Fruit fly (Drosophila melanogaster) whole organism, embryonic: ENCODE measurements around the gene Cpr23B.

ENCODE experiments used
- ATbp ChIP-seq: fragments of 200-800 bp; sonication (Bioruptor generic); optimal IDR thresholded peaks from 2 replicates; lab custom pipeline; 2017; ENCODE audit warnings: missing biosample characterization, mild to moderate bottlenecking, missing genetic modification characterization, missing genetic modification reagents
- Ada2b ChIP-seq: fragments of 200-800 bp; sonication (Bioruptor generic); IDR thresholded peaks from 2 replicates; pipeline ENCODE4 v1.3.6; 2022; ENCODE audit warnings: missing biosample characterization, missing genetic modification characterization
- Atf6 ChIP-seq: fragments of 200-800 bp; sonication (Bioruptor generic); IDR thresholded peaks from 2 replicates; pipeline ENCODE4 v1.3.6; 2022; ENCODE audit warnings: missing biosample characterization, missing genetic modification characterization
- B-H1 ChIP-seq: fragments of 200-800 bp; sonication (Bioruptor generic); IDR thresholded peaks from 3 replicates; pipeline ENCODE4 v1.3.6; 2022; ENCODE audit warnings: missing biosample characterization, missing genetic modification characterization
- CG10321 ChIP-seq: fragments of 200-800 bp; sonication (Bioruptor generic); IDR thresholded peaks from 2 replicates; pipeline ENCODE4 v1.3.6; 2022; ENCODE audit warnings: missing biosample characterization, missing genetic modification characterization
- CG10565 ChIP-seq: fragments of 200-800 bp; sonication (Bioruptor generic); optimal IDR thresholded peaks from 3 replicates; lab custom pipeline; 2016; ENCODE audit warnings: missing biosample characterization, mild to moderate bottlenecking, missing genetic modification characterization
- CG12391 ChIP-seq: fragments of 200-800 bp; sonication (Bioruptor generic); optimal IDR thresholded peaks from 3 replicates; lab custom pipeline; 2018; ENCODE audit warnings: missing biosample characterization, mild to moderate bottlenecking, missing genetic modification characterization, moderate library complexity
- CG13624 ChIP-seq: fragments of 200-800 bp; sonication (Bioruptor generic); optimal IDR thresholded peaks from 2 replicates; lab custom pipeline; 2016; ENCODE audit warnings: missing biosample characterization, missing genetic modification characterization
- CG14050 ChIP-seq: fragments of 200-800 bp; sonication (Bioruptor generic); IDR thresholded peaks from 3 replicates; pipeline ENCODE4 v1.3.6; 2022; ENCODE audit warnings: missing biosample characterization, missing genetic modification characterization
- CG18619 ChIP-seq: fragments of 200-800 bp; sonication (Bioruptor generic); optimal IDR thresholded peaks from 3 replicates; lab custom pipeline; 2017; ENCODE audit warnings: missing biosample characterization, mild to moderate bottlenecking, missing genetic modification characterization
- CG2202 ChIP-seq: fragments of 200-800 bp; sonication (Bioruptor generic); optimal IDR thresholded peaks from 2 replicates; lab custom pipeline; 2018; ENCODE audit warnings: missing biosample characterization, mild to moderate bottlenecking, missing genetic modification characterization
- CG2678 ChIP-seq: fragments of 200-800 bp; sonication (Bioruptor generic); optimal IDR thresholded peaks from 3 replicates; lab custom pipeline; 2019; ENCODE audit warnings: missing biosample characterization, mild to moderate bottlenecking, missing genetic modification characterization, moderate library complexity
- CG31224 ChIP-seq: fragments of 200-800 bp; sonication (Bioruptor generic); IDR thresholded peaks from 2 replicates; pipeline ENCODE4 v1.3.6; 2022; ENCODE audit warnings: missing biosample characterization, missing genetic modification characterization
- CG33557 ChIP-seq: fragments of 200-800 bp; sonication (Bioruptor generic); optimal IDR thresholded peaks from 2 replicates; lab custom pipeline; 2019; ENCODE audit warnings: missing biosample characterization, mild to moderate bottlenecking, missing genetic modification characterization, moderate library complexity
- CG34376 ChIP-seq: fragments of 200-800 bp; sonication (Bioruptor generic); optimal IDR thresholded peaks from 2 replicates; lab custom pipeline; 2018; ENCODE audit warnings: missing biosample characterization, mild to moderate bottlenecking, missing genetic modification characterization
- CG4282 ChIP-seq: fragments of 200-800 bp; sonication (Bioruptor generic); optimal IDR thresholded peaks from 2 replicates; lab custom pipeline; 2016; ENCODE audit warnings: missing biosample characterization, missing genetic modification characterization
- CG5180 ChIP-seq: fragments of 200-800 bp; sonication (Bioruptor generic); optimal IDR thresholded peaks from 3 replicates; lab custom pipeline; 2017; ENCODE audit warnings: missing biosample characterization, missing genetic modification characterization, mild to moderate bottlenecking, moderate library complexity, missing genetic modification reagents
- CG6813 ChIP-seq: fragments of 200-800 bp; sonication (Bioruptor generic); optimal IDR thresholded peaks from 2 replicates; lab custom pipeline; 2017; ENCODE audit warnings: missing biosample characterization, missing genetic modification characterization, mild to moderate bottlenecking, moderate library complexity, missing genetic modification reagents
- CG7357 ChIP-seq: fragments of 200-800 bp; sonication (Bioruptor generic); IDR thresholded peaks from 3 replicates; pipeline ENCODE4 v1.3.6; 2022; ENCODE audit warnings: missing biosample characterization, missing genetic modification characterization
- Doc3 ChIP-seq: fragments of 200-800 bp; sonication (Bioruptor generic); IDR thresholded peaks from 3 replicates; pipeline ENCODE4 v1.3.6; 2022; ENCODE audit warnings: missing biosample characterization, missing genetic modification characterization; ENCODE audit not compliant: partially characterized antibody
- Dp ChIP-seq: fragments of 200-800 bp; sonication (Bioruptor generic); optimal IDR thresholded peaks from 2 replicates; lab custom pipeline; 2018; ENCODE audit warnings: missing biosample characterization, mild to moderate bottlenecking, missing genetic modification characterization, moderate library complexity
- Lhr ChIP-seq: fragments of 200-800 bp; sonication (Bioruptor generic); optimal IDR thresholded peaks from 3 replicates; lab custom pipeline; 2017; ENCODE audit warnings: mild to moderate bottlenecking, missing biosample characterization, missing genetic modification reagents, missing genetic modification characterization
- NC2β ChIP-seq: fragments of 200-800 bp; sonication (Bioruptor generic); optimal IDR thresholded peaks from 2 replicates; lab custom pipeline; 2016; ENCODE audit warnings: missing biosample characterization, missing genetic modification characterization
- Nf-YC ChIP-seq: fragments of 200-800 bp; optimal IDR thresholded peaks from 3 replicates; lab custom pipeline; 2019; ENCODE audit warnings: missing biosample characterization, mild to moderate bottlenecking, missing genetic modification characterization, moderate library complexity
- NfI ChIP-seq: fragments of 200-800 bp; sonication (Bioruptor generic); optimal IDR thresholded peaks from 3 replicates; lab custom pipeline; 2018; ENCODE audit warnings: missing biosample characterization, mild to moderate bottlenecking, missing genetic modification characterization, moderate library complexity
- Six4 ChIP-seq: fragments of 200-800 bp; sonication (Bioruptor generic); optimal IDR thresholded peaks from 2 replicates; lab custom pipeline; 2016; ENCODE audit warnings: missing biosample characterization, missing genetic modification characterization
- Sox102F ChIP-seq: fragments of 200-800 bp; sonication (Bioruptor generic); optimal IDR thresholded peaks from 2 replicates; lab custom pipeline; 2018; ENCODE audit warnings: missing biosample characterization, mild to moderate bottlenecking, missing genetic modification characterization, moderate library complexity
- Ssrp ChIP-seq: fragments of 200-800 bp; sonication (Bioruptor generic); optimal IDR thresholded peaks from 2 replicates; lab custom pipeline; 2018; ENCODE audit warnings: missing biosample characterization, mild to moderate bottlenecking, missing genetic modification characterization, moderate library complexity
- ara ChIP-seq: fragments of 200-800 bp; sonication (Bioruptor generic); IDR thresholded peaks from 2 replicates; pipeline ENCODE4 v1.3.6; 2022; ENCODE audit warnings: missing biosample characterization, missing genetic modification characterization
- ash1 ChIP-seq: fragments of 200-800 bp; sonication (Bioruptor generic); optimal IDR thresholded peaks from 2 replicates; lab custom pipeline; 2018; ENCODE audit warnings: missing biosample characterization, mild to moderate bottlenecking, missing genetic modification characterization
- ato ChIP-seq: fragments of 200-800 bp; sonication (Bioruptor generic); IDR thresholded peaks from 2 replicates; pipeline ENCODE4 v1.3.6; 2022; ENCODE audit warnings: missing biosample characterization, missing genetic modification characterization; ENCODE audit not compliant: partially characterized antibody
- chif ChIP-seq, 2 experiments: fragments of 200-800 bp; sonication (Bioruptor generic); optimal IDR thresholded peaks; 3 replicates each; lab custom pipeline; 2016; ENCODE audit warnings: missing biosample characterization in 2 of 2, missing genetic modification characterization in 2 of 2
- en ChIP-seq: fragments of 200-800 bp; sonication (Bioruptor generic); optimal IDR thresholded peaks from 2 replicates; lab custom pipeline; 2016; ENCODE audit warnings: missing biosample characterization, missing genetic modification characterization
- exex ChIP-seq: fragments of 200-800 bp; sonication (Bioruptor generic); optimal IDR thresholded peaks from 4 replicates; lab custom pipeline; 2018; ENCODE audit warnings: missing biosample characterization, mild to moderate bottlenecking, missing genetic modification characterization, moderate library complexity
- fd102C ChIP-seq: fragments of 200-800 bp; sonication (Bioruptor generic); optimal IDR thresholded peaks from 2 replicates; lab custom pipeline; 2018; ENCODE audit warnings: missing biosample characterization, mild to moderate bottlenecking, missing genetic modification characterization, moderate library complexity
- gce ChIP-seq: fragments of 200-800 bp; sonication (Bioruptor generic); IDR thresholded peaks from 3 replicates; pipeline ENCODE4 v1.3.6; 2022; ENCODE audit warnings: missing biosample characterization, missing genetic modification characterization
- gfzf ChIP-seq: fragments of 200-800 bp; sonication (Bioruptor generic); optimal IDR thresholded peaks from 2 replicates; lab custom pipeline; 2016; ENCODE audit warnings: missing biosample characterization, mild to moderate bottlenecking, missing genetic modification characterization, moderate library complexity
- grn ChIP-seq: fragments of 200-800 bp; sonication (Bioruptor generic); optimal IDR thresholded peaks from 3 replicates; lab custom pipeline; 2017; ENCODE audit warnings: missing biosample characterization, missing genetic modification characterization
- ham ChIP-seq: fragments of 200-800 bp; sonication (Bioruptor generic); IDR thresholded peaks from 2 replicates; pipeline ENCODE4 v1.3.6; 2022; ENCODE audit warnings: missing biosample characterization, missing genetic modification characterization
- hbn ChIP-seq: fragments of 200-800 bp; sonication (Bioruptor generic); IDR thresholded peaks from 2 replicates; pipeline ENCODE4 v1.3.6; 2022; ENCODE audit warnings: missing biosample characterization, missing genetic modification characterization; ENCODE audit not compliant: partially characterized antibody
- ind ChIP-seq: fragments of 200-800 bp; sonication (Bioruptor generic); optimal IDR thresholded peaks from 3 replicates; lab custom pipeline; 2016; ENCODE audit warnings: missing biosample characterization, missing genetic modification characterization
- jigr1 ChIP-seq: fragments of 200-800 bp; sonication (Bioruptor generic); IDR thresholded peaks from 3 replicates; pipeline ENCODE4 v1.3.6; 2022; ENCODE audit warnings: missing biosample characterization, missing genetic modification characterization
- luna ChIP-seq: fragments of 200-800 bp; sonication (Bioruptor generic); optimal IDR thresholded peaks from 2 replicates; lab custom pipeline; 2016; ENCODE audit warnings: missing biosample characterization, missing genetic modification characterization
- pb ChIP-seq: fragments of 200-800 bp; sonication (Bioruptor generic); optimal IDR thresholded peaks from 3 replicates; lab custom pipeline; 2016; ENCODE audit warnings: missing biosample characterization, missing genetic modification characterization
- prd ChIP-seq, 3 experiments: fragments of >200 bp in 2 of 3; fragments of 200-800 bp in 1 of 3; sonication (Bioruptor generic) in 1 of 3; optimal IDR thresholded peaks in 2 of 3; IDR thresholded peaks in 1 of 3; 2 replicates in 2 of 3; 3 replicates in 1 of 3; pipeline versions ENCODE4 v1.3.6 to Lab custom; 2017 to 2022; ENCODE audit warnings: missing biosample characterization in 1 of 3, missing genetic modification characterization in 1 of 3
- slbo ChIP-seq: fragments of 200-800 bp; sonication (Bioruptor generic); IDR thresholded peaks from 2 replicates; pipeline ENCODE4 v1.3.6; 2022; ENCODE audit warnings: missing biosample characterization, missing genetic modification characterization
- tio ChIP-seq: fragments of 200-800 bp; sonication (Bioruptor generic); optimal IDR thresholded peaks from 2 replicates; lab custom pipeline; 2017; ENCODE audit warnings: missing biosample characterization, missing genetic modification characterization, inconsistent platforms
- vfl ChIP-seq: fragments of 200-800 bp; sonication (Bioruptor generic); optimal IDR thresholded peaks from 2 replicates; lab custom pipeline; 2016; ENCODE audit warnings: missing biosample characterization, missing genetic modification characterization
- zf30C ChIP-seq: fragments of 200-800 bp; sonication (Bioruptor generic); optimal IDR thresholded peaks from 3 replicates; lab custom pipeline; 2018; ENCODE audit warnings: missing biosample characterization, mild to moderate bottlenecking, missing genetic modification characterization

The Cpr23B gene

dm6 chr2L:2874542-2875194 lies 36.5 kb downstream of the Cpr23B start, which contains the start of gene CG8814 (continued):
- peak; percentile 64 for TF ChIP-seq CG5180
- TF ChIP-seq fd102C (GFP tag; lab: Kevin White, UChicago): no peak
- peak; percentile 68 for TF ChIP-seq Dp
- TF ChIP-seq en (GFP tag; lab: Kevin White, UChicago): no peak
- 0 out of 3 replicates have a peak, but pooled peaks have one; percentile 37 for TF ChIP-seq CG7357 (GFP tag; lab: Robert Waterston, UW)
- no peak for TF ChIP-seq ash1
- TF ChIP-seq slbo (GFP tag; lab: Robert Waterston, UW): peak; percentile 85
- no peak for TF ChIP-seq CG13624 (GFP tag; lab: Kevin White, UChicago)
- no peak for TF ChIP-seq prd (optimal IDR thresholded peaks at IDR 0.05; lab: Kevin White, UChicago)
- peak; percentile 83 for TF ChIP-seq prd (GFP tag; IDR thresholded peaks at IDR 0.05; lab: Robert Waterston, UW)
- TF ChIP-seq CG18619: peak; percentile 57
- no peak for TF ChIP-seq CG10565
- peak; percentile 62 for TF ChIP-seq hbn (GFP tag; lab: Robert Waterston, UW)
- peak; percentile 66 for TF ChIP-seq Lhr
- peak; percentile 11 for TF ChIP-seq grn (GFP tag; lab: Kevin White, UChicago)
- no peak for TF ChIP-seq NC2β
- TF ChIP-seq Ssrp (tag; lab: Kevin White, UChicago): peak; percentile 55
- TF ChIP-seq CG2202 (tag; lab: Kevin White, UChicago): no peak
- no peak for TF ChIP-seq zf30C (GFP tag; lab: Kevin White, UChicago)
- no peak for TF ChIP-seq CG10321 (GFP tag; lab: Robert Waterston, UW)
- peak; percentile 59 for TF ChIP-seq tio (GFP tag; lab: Kevin White, UChicago)
- peak; percentile 72 for TF ChIP-seq gfzf (GFP tag; lab: Kevin White, UChicago)
- TF ChIP-seq ham (GFP tag; lab: Robert Waterston, UW): no peak
- TF ChIP-seq Atf6 (GFP tag; lab: Robert Waterston, UW): peak; percentile 56; the same call in 1 of the 2 replicates
- TF ChIP-seq gce (GFP tag; lab: Robert Waterston, UW): no peak
- TF ChIP-seq chif (GFP tag; optimal IDR thresholded peaks at IDR 0.05; lab: Kevin White, UChicago): peak; percentile 12 to 27
- peak; percentile 80 for TF ChIP-seq Nf-YC (tag; lab: Kevin White, UChicago)
- peak; percentile 40 for TF ChIP-seq CG33557 (GFP tag; lab: Kevin White, UChicago)
- TF ChIP-seq CG14050 (GFP tag; lab: Robert Waterston, UW): peak; percentile 53; the same call in 2 of the 3 replicates
- TF ChIP-seq Ada2b (GFP tag; lab: Robert Waterston, UW): peak; percentile 56
- no peak for TF ChIP-seq CG4282
- peak; percentile 55 for TF ChIP-seq B-H1 (GFP tag; lab: Robert Waterston, UW)
- peak; percentile 66 for TF ChIP-seq NfI (GFP tag; lab: Kevin White, UChicago)
- peak; percentile 74 for TF ChIP-seq CG2678 (tag; lab: Kevin White, UChicago)
- TF ChIP-seq CG31224 (GFP tag; lab: Robert Waterston, UW): peak; percentile 85
- TF ChIP-seq vfl: peak; percentile 53
- TF ChIP-seq Six4: peak; percentile 36
- TF ChIP-seq CG12391 (tag; lab: Kevin White, UChicago): peak; percentile 83
- peak; percentile 71 for TF ChIP-seq ind (GFP tag; lab: Kevin White, UChicago)
- no peak for TF ChIP-seq ATbp (GFP tag; lab: Kevin White, UChicago)
- TF ChIP-seq pb (GFP tag; lab: Kevin White, UChicago): no peak
- peak; percentile 65; the same call in 2 of the 3 replicates for TF ChIP-seq jigr1 (GFP tag; lab: Robert Waterston, UW)
- peak; percentile 32 for TF ChIP-seq CG34376 (GFP tag; lab: Kevin White, UChicago)
- TF ChIP-seq luna (GFP tag; lab: Kevin White, UChicago): peak; percentile 8
- peak; percentile 54 for TF ChIP-seq Sox102F
- TF ChIP-seq CG6813 (GFP tag; lab: Kevin White, UChicago): no peak
- no peak for TF ChIP-seq ato (GFP tag; lab: Robert Waterston, UW)
- peak; percentile 66; the same call in 2 of the 3 replicates for TF ChIP-seq Doc3
- TF ChIP-seq ara (GFP tag; lab: Robert Waterston, UW): no peak
- peak; percentile 21 for TF ChIP-seq exex (tag; lab: Kevin White, UChicago)
